Worm (Caenorhabditis elegans) whole organism, midembryonic: Measurements from ENCODE around the gene cbd-1.

Experiments
- T22C8.4 ChIP-seq: fragments of 200-800 bp; sonication (Bioruptor generic); IDR thresholded peaks from 2 replicates; pipeline ENCODE4 v1.3.6; 2022; ENCODE audit warnings: missing genetic modification characterization, missing compliant biosample characterization
- cog-1 ChIP-seq: sonication (generic microtip); optimal IDR thresholded peaks from 2 replicates; lab custom pipeline; 2016; ENCODE audit warnings: missing genetic modification characterization, missing compliant biosample characterization
- klf-2 ChIP-seq: fragments of 200-800 bp; sonication (Bioruptor generic); conservative IDR thresholded peaks from 2 replicates; pipeline ENCODE4 v1.3.6; 2022; ENCODE audit warnings: missing genetic modification reagents, missing genetic modification characterization, missing compliant biosample characterization
- med-1 ChIP-seq: sonication (generic microtip); optimal IDR thresholded peaks from 2 replicates; lab custom pipeline; 2017; ENCODE audit warnings: missing genetic modification characterization, mild to moderate bottlenecking, missing compliant biosample characterization, antibody characterized with exemption, missing genetic modification reagents; ENCODE audit not compliant: insufficient read depth
- tab-1 ChIP-seq: fragments of 200-800 bp; sonication (Bioruptor generic); IDR thresholded peaks from 2 replicates; pipeline ENCODE4 v1.3.6; 2022; ENCODE audit warnings: missing genetic modification characterization, missing compliant biosample characterization
- ztf-23 ChIP-seq: fragments of 200-800 bp; sonication (Bioruptor generic); IDR thresholded peaks from 2 replicates; pipeline ENCODE4 v1.3.6; 2022; ENCODE audit warnings: missing genetic modification reagents, missing genetic modification characterization, missing compliant biosample characterization
- ztf-29 ChIP-seq: fragments of 200-800 bp; sonication (Bioruptor generic); IDR thresholded peaks from 2 replicates; pipeline ENCODE4 v1.3.6; 2022; ENCODE audit warnings: missing genetic modification reagents, missing genetic modification characterization, missing compliant biosample characterization

Gene cbd-1

ce11 chrIV:11425442-11425841 is 52.7 kb downstream of the cbd-1 start, which contains the start of gene kin-4:
Gene kin-4, plus strand, starts transcription at chrIV:11425742.
- TF ChIP-seq tab-1 (no peak), klf-2 (no peak), cog-1 (no peak), T22C8.4 (GFP tag; lab: Robert Waterston, UW) (no peak), med-1 (GFP tag; lab: Kevin White, UChicago) (no peak), ztf-23 (no peak), ztf-29 (no peak)
